Fruit fly (Drosophila melanogaster) whole organism, adult: Measurements from ENCODE around the gene CG15130.
A peak's percentile ranks its signal among the peaks of the same experiment; 100 is the strongest.

Source experiments
- CG11617 ChIP-seq: fragments of 200-800 bp; sonication (Bioruptor generic); optimal IDR thresholded peaks from 2 replicates; lab custom pipeline; 2017; ENCODE audit warnings: mild to moderate bottlenecking, missing biosample characterization, missing genetic modification reagents, missing genetic modification characterization
- CG12768 ChIP-seq: fragments of 200-800 bp; sonication (Bioruptor generic); optimal IDR thresholded peaks from 2 replicates; lab custom pipeline; 2017; ENCODE audit warnings: missing biosample characterization, missing genetic modification characterization, mild to moderate bottlenecking, moderate library complexity, missing genetic modification reagents
- CG14711 ChIP-seq: fragments of 200-800 bp; sonication (Bioruptor generic); optimal IDR thresholded peaks from 2 replicates; lab custom pipeline; 2018; ENCODE audit warnings: missing biosample characterization, mild to moderate bottlenecking, missing genetic modification characterization, moderate library complexity
- CG1620 ChIP-seq: fragments of 200-800 bp; sonication (Bioruptor generic); optimal IDR thresholded peaks from 2 replicates; lab custom pipeline; 2016; ENCODE audit warnings: missing biosample characterization, missing genetic modification characterization
- CG33017 ChIP-seq: fragments of 200-800 bp; sonication (Bioruptor generic); optimal IDR thresholded peaks from 2 replicates; lab custom pipeline; 2018; ENCODE audit warnings: missing biosample characterization, mild to moderate bottlenecking, missing genetic modification characterization, moderate library complexity
- CG5204 ChIP-seq: fragments of 200-800 bp; sonication (Bioruptor generic); optimal IDR thresholded peaks from 2 replicates; lab custom pipeline; 2016; ENCODE audit warnings: missing biosample characterization, missing genetic modification characterization
- CG7045 ChIP-seq: fragments of 200-800 bp; sonication (Bioruptor generic); optimal IDR thresholded peaks from 2 replicates; lab custom pipeline; 2017; ENCODE audit warnings: missing biosample characterization, mild to moderate bottlenecking, missing genetic modification characterization
- CG7101 ChIP-seq: fragments of 200-800 bp; sonication (Bioruptor generic); optimal IDR thresholded peaks from 2 replicates; lab custom pipeline; 2018; ENCODE audit warnings: missing biosample characterization, mild to moderate bottlenecking, missing genetic modification characterization, moderate library complexity
- Clk ChIP-seq: fragments of 200-800 bp; sonication (Bioruptor generic); optimal IDR thresholded peaks from 2 replicates; lab custom pipeline; 2017; ENCODE audit warnings: missing biosample characterization, missing genetic modification characterization
- Crg-1 ChIP-seq: fragments of 200-800 bp; sonication (Bioruptor generic); optimal IDR thresholded peaks from 2 replicates; lab custom pipeline; 2016; ENCODE audit warnings: missing biosample characterization, missing genetic modification characterization
- Hr96 ChIP-seq: fragments of 200-800 bp; sonication (Bioruptor generic); optimal IDR thresholded peaks from 2 replicates; lab custom pipeline; 2016; ENCODE audit warnings: missing biosample characterization, missing genetic modification characterization
- Mnt ChIP-seq: fragments of 200-800 bp; sonication (Bioruptor generic); optimal IDR thresholded peaks from 2 replicates; lab custom pipeline; 2016; ENCODE audit warnings: missing biosample characterization, mild to moderate bottlenecking, missing genetic modification characterization
- bab1 ChIP-seq: fragments of 200-800 bp; sonication (Bioruptor generic); optimal IDR thresholded peaks from 3 replicates; lab custom pipeline; 2019; ENCODE audit warnings: missing biosample characterization, mild to moderate bottlenecking, missing genetic modification characterization, moderate library complexity
- cic ChIP-seq: fragments of 200-800 bp; sonication (Bioruptor generic); optimal IDR thresholded peaks from 2 replicates; lab custom pipeline; 2017; ENCODE audit warnings: missing biosample characterization, mild to moderate bottlenecking, missing genetic modification characterization, moderate library complexity
- kay ChIP-seq: fragments of 200-800 bp; sonication (Bioruptor generic); peaks from one replicate; lab custom pipeline; 2016; ENCODE audit warnings: missing biosample characterization, missing genetic modification characterization, borderline replicate concordance
- ovo ChIP-seq: fragments of 200-800 bp; sonication (Bioruptor generic); optimal IDR thresholded peaks from 2 replicates; lab custom pipeline; 2016; ENCODE audit warnings: missing biosample characterization, missing genetic modification characterization
- pad ChIP-seq: fragments of 200-800 bp; sonication (Bioruptor generic); optimal IDR thresholded peaks from 3 replicates; lab custom pipeline; 2017; ENCODE audit warnings: missing biosample characterization, missing genetic modification characterization, mild to moderate bottlenecking, moderate library complexity, missing genetic modification reagents
- tj ChIP-seq: fragments of 200-800 bp; sonication (Bioruptor generic); optimal IDR thresholded peaks from 3 replicates; lab custom pipeline; 2017; ENCODE audit warnings: missing biosample characterization, mild to moderate bottlenecking, missing genetic modification characterization, moderate library complexity
- toe ChIP-seq: fragments of 200-800 bp; sonication (Bioruptor generic); optimal IDR thresholded peaks from 2 replicates; lab custom pipeline; 2016; ENCODE audit warnings: missing biosample characterization, missing genetic modification characterization

Gene CG15130

dm6 chr2L:20397032-20397431, 27.4 kb downstream of the CG15130 start:
- TF ChIP-seq CG7101 (tag; lab: Kevin White, UChicago) (no peak), Hr96 (no peak), kay (GFP tag; lab: Kevin White, UChicago) (no peak), Crg-1 (no peak), Mnt (GFP tag; lab: Kevin White, UChicago) (no peak)

DNA sequence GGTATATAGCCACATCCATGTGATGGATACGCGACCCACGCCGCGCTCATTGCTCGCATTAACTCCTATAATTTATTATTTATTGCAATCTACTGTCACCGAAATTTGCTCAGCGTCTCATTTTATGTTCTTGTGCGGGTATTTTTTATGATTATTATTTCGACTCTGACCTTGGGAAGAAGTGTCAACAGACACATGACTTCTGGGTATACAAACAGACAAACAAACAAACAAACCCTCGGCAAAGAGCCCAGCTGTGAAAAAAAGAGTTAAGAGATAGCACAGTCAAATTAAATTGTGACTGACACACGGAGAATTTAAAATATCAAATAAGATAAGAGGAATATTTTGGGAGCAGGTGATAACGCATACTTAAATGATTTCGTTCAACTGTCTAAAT, 34.5 kb downstream of the CG15130 start:
- TF ChIP-seq Clk (GFP tag; lab: Kevin White, UChicago) (no peak), CG14711 (tag; lab: Kevin White, UChicago) (no peak), bab1 (GFP tag; lab: Kevin White, UChicago) (no peak), CG1620 (no peak), Crg-1 (no peak)

DNA sequence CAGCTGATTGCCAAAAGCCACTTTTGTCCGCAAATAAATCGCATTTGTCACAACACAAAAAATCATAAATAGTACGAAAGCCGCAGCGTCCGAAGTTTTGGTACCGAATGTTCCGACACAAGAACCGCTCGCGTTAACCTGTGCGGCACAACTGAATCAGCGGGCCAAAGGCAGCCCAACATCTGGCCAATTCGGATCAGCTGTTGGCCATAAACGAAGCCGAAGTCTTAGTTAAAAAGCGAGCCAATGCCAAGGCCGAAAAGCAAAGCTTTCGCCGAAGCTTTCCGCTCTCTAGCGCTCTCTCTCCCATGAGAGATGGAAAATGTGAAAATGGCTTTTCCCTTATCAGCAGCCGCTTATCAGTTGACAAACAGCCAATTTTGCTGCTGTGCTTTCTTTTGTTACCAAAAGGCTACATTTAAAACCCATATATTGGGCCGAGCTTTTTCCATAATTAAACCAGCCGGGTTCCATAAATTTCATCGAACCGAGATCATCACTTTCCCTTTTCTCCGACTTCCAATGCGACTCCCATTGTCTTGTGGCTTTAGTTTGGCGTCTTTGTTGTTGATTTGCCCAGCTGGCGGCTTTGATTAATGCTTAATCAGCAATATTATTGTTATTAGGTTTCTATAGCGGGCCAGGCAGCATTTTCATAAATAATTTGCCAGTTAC, 42.2 kb downstream of the CG15130 start, which contains the start of gene CG16798:
Gene CG16798 (minus strand): TSS at position 216 of the 675 bp plus-strand sequence.
- TF ChIP-seq pad (GFP tag; lab: Kevin White, UChicago), result no peak
- peak; percentile 18 for TF ChIP-seq tj

DNA sequence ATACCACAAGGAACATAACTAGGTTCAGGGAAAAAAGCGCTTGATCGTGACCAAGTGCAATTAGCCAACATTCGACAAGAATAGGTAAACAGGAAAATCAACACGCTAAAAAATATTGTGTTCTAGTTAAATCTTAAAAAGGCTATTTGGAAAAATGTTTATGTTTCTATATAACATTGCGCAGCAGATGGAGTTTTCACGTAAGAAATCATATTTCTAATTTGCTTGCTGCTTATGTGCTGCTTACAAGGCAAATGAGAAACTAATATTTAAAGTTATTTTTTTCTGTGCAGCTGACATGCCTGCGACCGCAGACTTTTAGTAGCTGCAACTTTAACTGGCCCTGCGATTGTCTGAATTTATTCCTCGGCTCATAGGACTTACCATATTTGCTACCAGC, 43.1 kb downstream of the CG15130 start:
- TF ChIP-seq cic (GFP tag; lab: Kevin White, UChicago), result no peak
- TF ChIP-seq Crg-1, result no peak
- TF ChIP-seq Clk (GFP tag; lab: Kevin White, UChicago), result no peak
- no peak for TF ChIP-seq CG12768 (GFP tag; lab: Kevin White, UChicago)
- no peak for TF ChIP-seq CG14711 (tag; lab: Kevin White, UChicago)
- TF ChIP-seq tj, result no peak
- TF ChIP-seq CG11617, result no peak
- TF ChIP-seq pad (GFP tag; lab: Kevin White, UChicago), result no peak
- no peak for TF ChIP-seq CG5204
- TF ChIP-seq CG7045 (GFP tag; lab: Kevin White, UChicago), result no peak
- no peak for TF ChIP-seq CG33017 (tag; lab: Kevin White, UChicago)
- TF ChIP-seq bab1 (GFP tag; lab: Kevin White, UChicago), result no peak
- TF ChIP-seq CG7101 (tag; lab: Kevin White, UChicago), result no peak
- no peak for TF ChIP-seq ovo
- TF ChIP-seq Mnt (GFP tag; lab: Kevin White, UChicago), result no peak
- TF ChIP-seq CG1620, result no peak
- no peak for TF ChIP-seq toe (GFP tag; lab: Kevin White, UChicago)

dm6 chr2L:20374054-20374507, 50.4 kb downstream of the CG15130 start, which contains the start of gene Ugt37A1:
Ugt37A1 (minus strand) TSS chr2L:20374104.
- TF ChIP-seq kay (GFP tag; lab: Kevin White, UChicago), result peak; percentile 11
- no peak for TF ChIP-seq ovo
